Worm (Caenorhabditis elegans): Measurements from ENCODE around the gene C05E11.6.

DNA sequence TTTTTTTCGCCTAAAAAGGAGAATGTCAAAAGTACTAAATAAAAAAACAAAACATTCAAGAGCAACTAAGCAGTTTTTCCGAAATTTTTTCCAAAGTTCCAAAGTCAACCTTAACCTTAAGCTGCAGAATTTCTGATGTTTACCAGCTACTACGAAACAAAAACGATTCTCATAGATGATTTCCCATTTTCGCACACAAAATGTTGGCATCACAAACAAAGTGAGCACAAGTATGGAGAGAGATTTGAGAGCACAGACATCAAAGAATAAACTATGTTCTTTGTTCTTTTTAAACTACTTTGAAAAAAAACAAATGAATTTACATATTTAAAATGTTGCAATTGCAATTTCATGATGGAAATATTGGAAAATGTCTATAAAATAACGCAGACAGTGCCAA lies 38.6 kb upstream of the C05E11.6 start:
- TF ChIP-seq unc-120 (tag; optimal IDR thresholded peaks at IDR 0.05; ENCODE audit: poor library complexity, severe bottlenecking) (no peak), lin-13 (tag; optimal IDR thresholded peaks at IDR 0.05) (no peak), snpc-4 (tag; optimal IDR thresholded peaks at IDR 0.05) (no peak)
